Fruit fly (Drosophila melanogaster): ENCODE data around the gene Cyp304a1.

The Cyp304a1 gene

dm6 chr3R:12960929-12961855 lies 2.4 kb upstream of the Cyp304a1 start, which contains the start of gene Spc25 (continued):
- TF ChIP-seq lov (optimal IDR thresholded peaks at IDR 0.05) (no peak), lov (GFP tag; IDR thresholded peaks at IDR 0.05) (0 out of 3 replicates have a peak, but pooled peaks have one; percentile 32), gem (tag; optimal IDR thresholded peaks at IDR 0.05) (peak; percentile 49), al (GFP tag; IDR thresholded peaks at IDR 0.05) (peak; percentile 46; the same call in 1 of the 2 replicates), CG14860 (GFP tag; IDR thresholded peaks at IDR 0.05; ENCODE audit: partially characterized antibody) (peak; percentile 88), CG17829 (tag; optimal IDR thresholded peaks at IDR 0.05) (peak; percentile 35), CG42726 (GFP tag; IDR thresholded peaks at IDR 0.05; ENCODE audit: partially characterized antibody) (peak; percentile 96), CG9817 (tag; optimal IDR thresholded peaks at IDR 0.05) (peak; percentile 33), ab (GFP tag; optimal IDR thresholded peaks at IDR 0.05) (no peak), lab (GFP tag; optimal IDR thresholded peaks at IDR 0.05) (peak; percentile 23), prd (optimal IDR thresholded peaks at IDR 0.05) (no peak), prd (GFP tag; IDR thresholded peaks at IDR 0.05) (peak; percentile 80), Oli (tag; optimal IDR thresholded peaks at IDR 0.05) (no peak), vfl (GFP tag; optimal IDR thresholded peaks at IDR 0.05) (peak; percentile 67), shn (GFP tag; optimal IDR thresholded peaks at IDR 0.05) (peak; percentile 69), CG2129 (GFP tag; IDR thresholded peaks at IDR 0.05; ENCODE audit: partially characterized antibody) (peak; percentile 76), CG6654 (GFP tag; optimal IDR thresholded peaks at IDR 0.05) (no peak), pho (GFP tag; optimal IDR thresholded peaks at IDR 0.05) (peak; percentile 65), fu2 (GFP tag; optimal IDR thresholded peaks at IDR 0.05) (peak; percentile 64), NFAT (GFP tag; IDR thresholded peaks at IDR 0.05) (peak; percentile 68), CG32532 (GFP tag; IDR thresholded peaks at IDR 0.05) (peak; percentile 66), Elba2 (GFP tag; optimal IDR thresholded peaks at IDR 0.05) (peak; percentile 64), CG10366 (GFP tag; IDR thresholded peaks at IDR 0.05) (peak; percentile 54), caup (GFP tag; optimal IDR thresholded peaks at IDR 0.05; ENCODE audit: severe bottlenecking) (no peak), ranshi (GFP tag; IDR thresholded peaks at IDR 0.05) (peak; percentile 66; the same call in 1 of the 2 replicates), bbx (GFP tag; IDR thresholded peaks at IDR 0.05; ENCODE audit: partially characterized antibody) (peak; percentile 93), CG10959 (GFP tag; IDR thresholded peaks at IDR 0.05) (no peak), sens (GFP tag) (peak; percentile 91), HLH3B (GFP tag; IDR thresholded peaks at IDR 0.05) (0 out of 2 replicates have a peak, but pooled peaks have one; percentile 36), Lpt (GFP tag; optimal IDR thresholded peaks at IDR 0.05) (no peak), Neu2 (GFP tag; optimal IDR thresholded peaks at IDR 0.05; ENCODE audit: borderline replicate concordance) (no peak), Myb (GFP tag; optimal IDR thresholded peaks at IDR 0.05) (peak; percentile 63), Nf-YA (GFP tag; IDR thresholded peaks at IDR 0.05) (no peak), eyg (GFP tag; optimal IDR thresholded peaks at IDR 0.05) (peak; percentile 24), sna (GFP tag; IDR thresholded peaks at IDR 0.05; ENCODE audit: partially characterized antibody) (peak; percentile 92), slp2 (GFP tag; optimal IDR thresholded peaks at IDR 0.05) (peak; percentile 50), Pdp1 (GFP tag; optimal IDR thresholded peaks at IDR 0.05) (peak in 1 of 2 experiments; percentile 71), Xbp1 (GFP tag; optimal IDR thresholded peaks at IDR 0.05) (peak; percentile 68), lmd (GFP tag; IDR thresholded peaks at IDR 0.05) (peak; percentile 31; the same call in 1 of the 2 replicates), sima (GFP tag; optimal IDR thresholded peaks at IDR 0.05) (no peak), CG11504 (tag; optimal IDR thresholded peaks at IDR 0.05) (peak; percentile 26), D (optimal IDR thresholded peaks at IDR 0.05) (no peak), D (GFP tag; optimal IDR thresholded peaks at IDR 0.05) (no peak), Hsf (GFP tag; optimal IDR thresholded peaks at IDR 0.05) (peak; percentile 64), CG9609 (GFP tag; optimal IDR thresholded peaks at IDR 0.05) (peak; percentile 52), Opbp (GFP tag; IDR thresholded peaks at IDR 0.05; ENCODE audit: partially characterized antibody) (peak; percentile 97), Stat92E (GFP tag; optimal IDR thresholded peaks at IDR 0.05) (no peak), Trl (optimal IDR thresholded peaks at IDR 0.05) (no peak), Trl (GFP tag; optimal IDR thresholded peaks at IDR 0.05) (peak; percentile 67)
